Worm (Caenorhabditis elegans): ENCODE data around the gene M163.5.
A peak's percentile ranks its signal among the peaks of the same experiment; 100 is the strongest.
"Not testable (repeated sequence)": the region's sequence is repeated elsewhere in the genome, so short reads cannot be mapped to it uniquely, and the experiment has no call there.

The M163.5 gene

DNA sequence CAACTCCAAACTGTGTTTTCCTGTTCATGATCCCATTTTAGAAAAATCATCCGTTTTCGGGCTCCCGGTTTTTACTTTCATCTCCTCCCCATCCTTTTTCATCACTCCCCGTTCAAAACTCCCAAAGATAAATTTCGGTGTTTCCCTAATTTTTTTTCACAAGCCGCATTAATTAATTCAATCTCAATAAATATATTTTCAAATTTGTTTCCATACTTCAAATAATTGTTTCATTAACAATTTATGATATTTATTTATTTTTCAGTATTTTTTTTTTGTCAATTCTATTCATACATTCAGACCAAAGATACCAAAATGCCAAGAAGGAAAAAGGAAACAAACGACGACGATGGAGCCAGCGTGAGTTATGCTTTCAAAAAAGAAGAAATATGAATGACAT lies 46.6 kb downstream of the M163.5 start, which contains the start of gene D1025.1:
TSS of gene D1025.1 (plus strand) at position 301 of the 400 bp plus-strand sequence.
- TF ChIP-seq unc-62 (GFP tag; optimal IDR thresholded peaks at IDR 0.05): no peak

DNA sequence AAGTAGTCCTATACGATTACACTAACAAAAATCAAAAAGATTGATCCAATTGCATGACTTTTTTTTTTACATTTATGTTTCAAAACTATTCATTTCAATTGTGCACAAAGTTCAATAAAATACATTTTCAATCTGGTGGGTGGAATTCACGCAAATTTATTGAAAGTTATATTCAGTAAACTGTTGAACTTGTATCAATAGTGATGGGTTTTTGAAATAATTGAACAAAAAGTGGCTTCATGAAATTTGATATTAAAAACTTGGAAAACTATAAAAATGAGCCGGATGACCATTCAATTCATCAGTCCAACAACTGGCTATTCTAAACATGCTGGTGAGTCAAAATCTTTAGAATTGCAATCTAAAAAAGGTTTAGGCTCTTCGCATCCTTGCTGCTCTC lies 49.4 kb downstream of the M163.5 start, which contains the start of gene nspc-16:
TSS of gene nspc-16 (plus strand) at position 301 of the 400 bp plus-strand sequence.
- TF ChIP-seq unc-62 (GFP tag; optimal IDR thresholded peaks at IDR 0.05): no peak

DNA sequence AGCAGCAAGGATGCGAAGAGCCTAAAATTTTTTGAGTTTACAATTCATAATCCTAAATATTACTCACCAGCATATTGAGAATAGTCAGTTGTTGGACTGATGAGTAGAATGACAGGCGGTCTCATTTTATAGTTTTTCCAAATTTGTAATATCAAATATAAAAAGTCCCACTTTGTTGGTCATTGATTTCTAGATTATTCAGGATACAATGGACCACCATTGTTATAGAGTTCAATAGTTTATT lies 51.2 kb downstream of the M163.5 start, which contains the start of gene nspc-17:
TSS of gene nspc-17 (minus strand) at position 101 of the 244 bp plus-strand sequence.
- TF ChIP-seq unc-62 (GFP tag; optimal IDR thresholded peaks at IDR 0.05): not testable (repeated sequence)

DNA sequence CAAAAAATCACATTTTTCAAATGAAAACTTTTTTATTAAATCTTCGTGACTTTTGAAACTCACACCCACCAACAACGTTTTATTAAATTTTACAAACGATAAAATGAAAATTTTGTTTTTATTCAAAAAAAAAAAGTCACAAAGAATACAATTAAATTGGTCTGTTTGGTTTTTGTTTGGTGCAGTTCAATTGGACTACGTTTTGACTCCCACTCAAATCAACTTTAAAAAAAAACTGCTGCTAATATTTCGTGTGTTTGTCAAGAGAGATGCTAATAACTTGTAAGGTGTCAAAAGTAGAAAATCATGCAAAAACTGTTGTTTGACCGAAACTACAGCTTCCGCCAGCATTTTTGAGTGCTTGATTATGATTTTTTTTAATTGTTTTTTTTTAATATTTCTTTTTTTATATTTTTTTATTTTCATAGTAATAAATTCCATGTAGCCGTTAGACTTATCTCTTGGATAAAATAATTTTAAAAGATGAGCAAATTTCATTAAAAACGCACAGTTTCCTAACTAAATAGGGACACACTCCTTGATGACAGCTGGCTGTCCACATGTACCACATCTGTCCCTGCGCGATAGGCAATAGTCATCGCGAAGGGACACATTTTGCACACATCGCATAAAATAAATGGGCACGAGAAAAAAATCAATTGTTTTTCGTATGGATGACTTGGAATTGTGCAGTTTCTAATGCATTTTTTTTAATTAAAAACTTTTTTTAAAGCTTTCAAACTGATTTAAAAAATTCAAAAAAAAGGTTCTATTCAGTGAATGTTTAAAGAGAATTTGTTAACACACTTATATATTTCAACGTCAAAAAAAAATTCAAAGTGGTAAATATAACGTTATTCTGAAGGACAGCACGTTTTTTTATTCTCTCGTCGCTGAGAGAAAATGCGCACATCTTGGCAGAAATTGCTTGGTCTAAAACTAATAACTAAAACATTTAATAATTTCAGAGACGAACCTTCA lies 51.8 kb downstream of the M163.5 start:
- TF ChIP-seq unc-62 (GFP tag; optimal IDR thresholded peaks at IDR 0.05): peak; percentile 76
